Fruit fly (Drosophila melanogaster): Measurements from ENCODE around the gene ppk14.

The ppk14 gene

dm6 chr2L:6350984-6351808 is 3.6 kb upstream of the ppk14 start, which contains the start of gene CG9498 (continued):
- TF ChIP-seq fd3F (GFP tag; optimal IDR thresholded peaks at IDR 0.05) (peak; percentile 76), Oaz (GFP tag; IDR thresholded peaks at IDR 0.05) (peak; percentile 64; the same call in 1 of the 2 replicates), zfh2 (GFP tag; optimal IDR thresholded peaks at IDR 0.05) (peak; percentile 53), CG6854 (GFP tag; optimal IDR thresholded peaks at IDR 0.05) (peak; percentile 91), CG31365 (tag; optimal IDR thresholded peaks at IDR 0.05) (no peak), Chrac-16 (GFP tag; optimal IDR thresholded peaks at IDR 0.05) (peak; percentile 33), luna (GFP tag; optimal IDR thresholded peaks at IDR 0.05) (peak; percentile 18), CG14441 (GFP tag; IDR thresholded peaks at IDR 0.05) (peak; percentile 83), ara (GFP tag; IDR thresholded peaks at IDR 0.05) (peak; percentile 51), CG11085 (GFP tag; IDR thresholded peaks at IDR 0.05) (peak; percentile 85), CG32532 (GFP tag; IDR thresholded peaks at IDR 0.05) (peak; percentile 95), tin (GFP tag; optimal IDR thresholded peaks at IDR 0.05) (peak; percentile 15), bowl (GFP tag; IDR thresholded peaks at IDR 0.05) (peak; percentile 47; the same call in 1 of the 2 replicates), Asciz (GFP tag; optimal IDR thresholded peaks at IDR 0.05) (peak; percentile 80), Opbp (GFP tag; IDR thresholded peaks at IDR 0.05; ENCODE audit: partially characterized antibody) (no peak), pita (GFP tag; optimal IDR thresholded peaks at IDR 0.05) (no peak), CG33557 (GFP tag; optimal IDR thresholded peaks at IDR 0.05) (no peak), CG7987 (GFP tag; optimal IDR thresholded peaks at IDR 0.05) (no peak), ranshi (GFP tag; IDR thresholded peaks at IDR 0.05) (peak; percentile 62; the same call in 1 of the 2 replicates), ash1 (GFP tag; optimal IDR thresholded peaks at IDR 0.05) (no peak), D19A (tag; optimal IDR thresholded peaks at IDR 0.05) (peak; percentile 70), Deaf1 (tag; optimal IDR thresholded peaks at IDR 0.05) (peak; percentile 56), esg (GFP tag; conservative IDR thresholded peaks at IDR 0.05) (peak; percentile 81), dm (GFP tag; optimal IDR thresholded peaks at IDR 0.05) (no peak), CG12659 (GFP tag; optimal IDR thresholded peaks at IDR 0.05) (peak; percentile 92), sim (GFP tag; IDR thresholded peaks at IDR 0.05) (no peak), CG33213 (GFP tag; optimal IDR thresholded peaks at IDR 0.05) (no peak), CG7372 (GFP tag; IDR thresholded peaks at IDR 0.05) (peak; percentile 94), CG31388 (GFP tag; optimal IDR thresholded peaks at IDR 0.05) (peak; percentile 9), nerfin-2 (GFP tag; IDR thresholded peaks at IDR 0.05; ENCODE audit: partially characterized antibody) (no peak), tup (GFP tag; optimal IDR thresholded peaks at IDR 0.05) (no peak), Ada2b (GFP tag; IDR thresholded peaks at IDR 0.05) (peak; percentile 60), Side (GFP tag; optimal IDR thresholded peaks at IDR 0.05) (no peak), croc (GFP tag; conservative IDR thresholded peaks at IDR 0.05) (peak; percentile 55; the same call in 2 of the 3 replicates), CG42726 (GFP tag; IDR thresholded peaks at IDR 0.05; ENCODE audit: partially characterized antibody) (no peak), gcm2 (GFP tag; optimal IDR thresholded peaks at IDR 0.05) (no peak), bab2 (GFP tag; optimal IDR thresholded peaks at IDR 0.05) (no peak), chm (GFP tag; IDR thresholded peaks at IDR 0.05) (peak; percentile 37; the same call in 1 of the 2 replicates), maf-S (GFP tag; optimal IDR thresholded peaks at IDR 0.05) (no peak), wdn (GFP tag; IDR thresholded peaks at IDR 0.05) (peak; percentile 78), CG1602 (GFP tag; optimal IDR thresholded peaks at IDR 0.05) (peak; percentile 56), CG2120 (GFP tag; optimal IDR thresholded peaks at IDR 0.05) (peak; percentile 90), Eip74EF (GFP tag; optimal IDR thresholded peaks at IDR 0.05) (peak in 1 of 2 experiments; percentile 69), CG7928 (GFP tag; optimal IDR thresholded peaks at IDR 0.05) (peak; percentile 52), fru (optimal IDR thresholded peaks at IDR 0.05) (no peak), so (GFP tag; IDR thresholded peaks at IDR 0.05) (peak; percentile 79), CG17385 (GFP tag; optimal IDR thresholded peaks at IDR 0.05) (peak; percentile 86), CG6689 (GFP tag; IDR thresholded peaks at IDR 0.05) (peak; percentile 82), Ssrp (tag; optimal IDR thresholded peaks at IDR 0.05) (peak; percentile 47)
